Fruit fly (Drosophila melanogaster) whole organism, prepupa: Measurements from ENCODE around the gene CG13124.

ENCODE experiments used
- Blimp-1 ChIP-seq: fragments of 200-800 bp; sonication (Bioruptor generic); optimal IDR thresholded peaks from 3 replicates; lab custom pipeline; 2017; ENCODE audit warnings: missing biosample characterization, missing genetic modification characterization, mild to moderate bottlenecking, moderate library complexity, missing genetic modification reagents
- CG10631 ChIP-seq: fragments of 200-800 bp; sonication (Bioruptor generic); optimal IDR thresholded peaks from 2 replicates; lab custom pipeline; 2016; ENCODE audit warnings: missing biosample characterization, missing genetic modification characterization
- CG10669 ChIP-seq: fragments of 200-800 bp; sonication (Bioruptor generic); optimal IDR thresholded peaks from 3 replicates; lab custom pipeline; 2018; ENCODE audit warnings: missing biosample characterization, mild to moderate bottlenecking, missing genetic modification characterization, moderate library complexity
- CG11294 ChIP-seq: fragments of 200-800 bp; sonication (Bioruptor generic); IDR thresholded peaks from 2 replicates; pipeline ENCODE4 v1.3.6; 2022; ENCODE audit warnings: missing biosample characterization, missing genetic modification characterization
- CG11762 ChIP-seq: fragments of 200-800 bp; sonication (Bioruptor generic); optimal IDR thresholded peaks from 3 replicates; lab custom pipeline; 2016; ENCODE audit warnings: missing biosample characterization, missing genetic modification characterization; ENCODE audit not compliant: insufficient read depth
- CG11902 ChIP-seq: fragments of 200-800 bp; sonication (Bioruptor generic); optimal IDR thresholded peaks from 3 replicates; lab custom pipeline; 2016; ENCODE audit warnings: missing biosample characterization, missing genetic modification characterization
- CG15336 ChIP-seq: fragments of 200-800 bp; sonication (Bioruptor generic); IDR thresholded peaks from 2 replicates; pipeline ENCODE4 v1.3.6; 2022; ENCODE audit warnings: missing biosample characterization, missing genetic modification characterization
- CG1621 ChIP-seq: fragments of 200-800 bp; sonication (Bioruptor generic); optimal IDR thresholded peaks from 3 replicates; lab custom pipeline; 2018; ENCODE audit warnings: missing biosample characterization, mild to moderate bottlenecking, missing genetic modification characterization
- CG16779 ChIP-seq: fragments of 200-800 bp; sonication (Bioruptor generic); optimal IDR thresholded peaks from 3 replicates; lab custom pipeline; 2017; ENCODE audit warnings: missing biosample characterization, mild to moderate bottlenecking, missing genetic modification characterization
- CG3032 ChIP-seq: fragments of 200-800 bp; optimal IDR thresholded peaks from 2 replicates; lab custom pipeline; 2019; ENCODE audit warnings: missing biosample characterization, mild to moderate bottlenecking, missing genetic modification characterization, moderate library complexity
- CG31627 ChIP-seq: fragments of 200-800 bp; sonication (Bioruptor generic); optimal IDR thresholded peaks from 3 replicates; lab custom pipeline; 2016; ENCODE audit warnings: missing biosample characterization, missing genetic modification characterization
- CG32006 ChIP-seq: fragments of 200-800 bp; sonication (Bioruptor generic); optimal IDR thresholded peaks from 3 replicates; lab custom pipeline; 2017; ENCODE audit warnings: missing biosample characterization, mild to moderate bottlenecking, missing genetic modification characterization
- CG4318 ChIP-seq: fragments of 200-800 bp; sonication (Bioruptor generic); optimal IDR thresholded peaks from 3 replicates; lab custom pipeline; 2017; ENCODE audit warnings: missing biosample characterization, mild to moderate bottlenecking, missing genetic modification characterization
- CG6163 ChIP-seq: fragments of 200-800 bp; sonication (Bioruptor generic); IDR thresholded peaks from 3 replicates; pipeline ENCODE4 v1.3.6; 2022; ENCODE audit warnings: missing biosample characterization, missing genetic modification characterization
- CG6792 ChIP-seq: fragments of 200-800 bp; sonication (Bioruptor generic); optimal IDR thresholded peaks from 3 replicates; lab custom pipeline; 2016; ENCODE audit warnings: missing biosample characterization, missing genetic modification characterization
- CG6808 ChIP-seq: fragments of 200-800 bp; sonication (Bioruptor generic); optimal IDR thresholded peaks from 3 replicates; lab custom pipeline; 2017; ENCODE audit warnings: missing biosample characterization, missing genetic modification characterization, mild to moderate bottlenecking, moderate library complexity, missing genetic modification reagents
- CG6854 ChIP-seq: fragments of 200-800 bp; sonication (Bioruptor generic); optimal IDR thresholded peaks from 2 replicates; lab custom pipeline; 2017; ENCODE audit warnings: missing biosample characterization, mild to moderate bottlenecking, missing genetic modification characterization
- CG7368 ChIP-seq: fragments of 200-800 bp; sonication (Bioruptor generic); optimal IDR thresholded peaks from 3 replicates; lab custom pipeline; 2016; ENCODE audit warnings: missing biosample characterization, missing genetic modification characterization
- CG8119 ChIP-seq: fragments of 200-800 bp; sonication (Bioruptor generic); IDR thresholded peaks from 3 replicates; pipeline ENCODE4 v1.3.6; 2022; ENCODE audit warnings: missing biosample characterization, missing genetic modification characterization
- CG8319 ChIP-seq: fragments of 200-800 bp; sonication (Bioruptor generic); optimal IDR thresholded peaks from 3 replicates; lab custom pipeline; 2016; ENCODE audit warnings: missing biosample characterization, missing genetic modification characterization
- CG8632 ChIP-seq: fragments of 200-800 bp; sonication (Bioruptor generic); optimal IDR thresholded peaks from 3 replicates; lab custom pipeline; 2016; ENCODE audit warnings: missing biosample characterization, missing genetic modification characterization
- Eip75B ChIP-seq: fragments of 200-800 bp; sonication (Bioruptor generic); optimal IDR thresholded peaks from 3 replicates; lab custom pipeline; 2016; ENCODE audit warnings: missing biosample characterization, missing genetic modification characterization
- Eip93F ChIP-seq: fragments of 200-800 bp; sonication (Bioruptor generic); optimal IDR thresholded peaks from 2 replicates; lab custom pipeline; 2016; ENCODE audit warnings: missing biosample characterization, mild to moderate bottlenecking, missing genetic modification characterization
- Hr38 ChIP-seq: sonication (Bioruptor generic); optimal IDR thresholded peaks from 2 replicates; lab custom pipeline; 2016; ENCODE audit warnings: missing biosample characterization, missing genetic modification characterization
- Hr39 ChIP-seq: fragments of 200-800 bp; sonication (Bioruptor generic); optimal IDR thresholded peaks from 2 replicates; lab custom pipeline; 2016; ENCODE audit warnings: missing biosample characterization, missing genetic modification characterization
- Met ChIP-seq: fragments of 200-800 bp; sonication (Bioruptor generic); optimal IDR thresholded peaks from 3 replicates; lab custom pipeline; 2016; ENCODE audit warnings: missing biosample characterization, missing genetic modification characterization
- OdsH ChIP-seq: fragments of 200-800 bp; sonication (Bioruptor generic); optimal IDR thresholded peaks from 3 replicates; lab custom pipeline; 2016; ENCODE audit warnings: missing biosample characterization, missing genetic modification characterization
- Sox102F ChIP-seq: fragments of 200-800 bp; sonication (Bioruptor generic); optimal IDR thresholded peaks from 2 replicates; lab custom pipeline; 2016; ENCODE audit warnings: missing biosample characterization, mild to moderate bottlenecking, missing genetic modification characterization
- Sox14 ChIP-seq: fragments of 200-800 bp; sonication (Bioruptor generic); optimal IDR thresholded peaks from 3 replicates; lab custom pipeline; 2016; ENCODE audit warnings: missing biosample characterization, missing genetic modification characterization
- Sox15 ChIP-seq: fragments of 200-800 bp; sonication (Bioruptor generic); optimal IDR thresholded peaks from 3 replicates; lab custom pipeline; 2016; ENCODE audit warnings: missing biosample characterization, missing genetic modification characterization
- achi ChIP-seq: fragments of 200-800 bp; sonication (Bioruptor generic); optimal IDR thresholded peaks from 3 replicates; lab custom pipeline; 2016; ENCODE audit warnings: missing biosample characterization, missing genetic modification characterization
- cyc ChIP-seq: fragments of 200-800 bp; sonication (Bioruptor generic); optimal IDR thresholded peaks from 3 replicates; lab custom pipeline; 2016; ENCODE audit warnings: missing biosample characterization, missing genetic modification characterization
- dac ChIP-seq: fragments of 200-800 bp; sonication (Bioruptor generic); optimal IDR thresholded peaks from 2 replicates; lab custom pipeline; 2017; ENCODE audit warnings: missing biosample characterization, mild to moderate bottlenecking, missing genetic modification characterization
- dsx ChIP-seq: fragments of 200-800 bp; optimal IDR thresholded peaks from 3 replicates; lab custom pipeline; 2019; ENCODE audit warnings: missing biosample characterization, mild to moderate bottlenecking, missing genetic modification characterization, moderate library complexity; ENCODE audit not compliant: poor library complexity, severe bottlenecking
- esn ChIP-seq: fragments of 200-800 bp; sonication (Bioruptor generic); optimal IDR thresholded peaks from 2 replicates; lab custom pipeline; 2016; ENCODE audit warnings: missing biosample characterization, mild to moderate bottlenecking, missing genetic modification characterization, moderate library complexity
- fd59A ChIP-seq: fragments of 200-800 bp; sonication (Bioruptor generic); optimal IDR thresholded peaks from 2 replicates; lab custom pipeline; 2017; ENCODE audit warnings: missing biosample characterization, mild to moderate bottlenecking, missing genetic modification characterization, missing genetic modification reagents
- fd85E ChIP-seq: fragments of 200-800 bp; sonication (Bioruptor generic); optimal IDR thresholded peaks from 3 replicates; lab custom pipeline; 2016; ENCODE audit warnings: missing biosample characterization, missing genetic modification characterization
- lz ChIP-seq: fragments of 200-800 bp; sonication (Bioruptor generic); optimal IDR thresholded peaks from 3 replicates; lab custom pipeline; 2016; ENCODE audit warnings: missing biosample characterization, missing genetic modification characterization
- net ChIP-seq: fragments of 200-800 bp; sonication (Bioruptor generic); optimal IDR thresholded peaks from 3 replicates; lab custom pipeline; 2016; ENCODE audit warnings: missing biosample characterization, missing genetic modification characterization
- pdm3 ChIP-seq: fragments of 200-800 bp; sonication (Bioruptor generic); optimal IDR thresholded peaks from 3 replicates; lab custom pipeline; 2016; ENCODE audit warnings: missing biosample characterization, missing genetic modification characterization
- salr ChIP-seq, 2 experiments: fragments of 200-800 bp; sonication (Bioruptor generic); optimal IDR thresholded peaks; 3 replicates each; lab custom pipeline; 2016 to 2018; ENCODE audit warnings: missing biosample characterization in 2 of 2, missing genetic modification characterization in 2 of 2, mild to moderate bottlenecking in 1 of 2
- spab ChIP-seq: fragments of 200-800 bp; sonication (Bioruptor generic); optimal IDR thresholded peaks from 2 replicates; lab custom pipeline; 2017; ENCODE audit warnings: missing biosample characterization, mild to moderate bottlenecking, missing genetic modification characterization, missing genetic modification reagents
- ss ChIP-seq, 2 experiments: fragments of 200-800 bp; sonication (Bioruptor generic); optimal IDR thresholded peaks; 2 replicates in 1 of 2; 3 replicates in 1 of 2; lab custom pipeline; 2017 to 2018; ENCODE audit warnings: mild to moderate bottlenecking in 2 of 2, missing biosample characterization in 2 of 2, missing genetic modification characterization in 2 of 2, moderate library complexity in 1 of 2
- svp ChIP-seq: fragments of 200-800 bp; sonication (Bioruptor generic); peaks from one replicate; lab custom pipeline; 2016; ENCODE audit warnings: missing biosample characterization, missing genetic modification characterization
- topi ChIP-seq: fragments of 200-800 bp; sonication (Bioruptor generic); optimal IDR thresholded peaks from 3 replicates; lab custom pipeline; 2016; ENCODE audit warnings: missing biosample characterization, missing genetic modification characterization

The CG13124 gene

DNA sequence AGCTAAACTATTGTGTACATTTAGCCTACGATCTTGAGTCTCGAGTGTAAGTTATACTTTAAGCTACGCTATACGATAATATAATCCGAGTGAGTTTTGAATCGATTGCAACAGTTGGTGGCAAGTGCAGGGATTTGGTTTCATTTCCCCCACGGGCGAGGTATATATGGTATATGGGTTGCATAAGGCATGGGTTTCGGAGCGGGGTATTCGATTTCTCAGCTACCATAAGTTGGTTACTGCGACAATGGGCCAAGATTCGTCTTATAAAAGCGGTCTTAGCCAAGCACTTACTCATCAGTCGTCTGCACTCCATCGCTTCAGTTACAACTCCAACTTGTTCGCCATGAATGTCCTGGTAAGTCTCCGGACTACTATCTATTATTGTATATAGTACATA, 21.8 kb upstream of the CG13124 start, which contains the start of gene CG42367:
TSS of gene CG42367 (plus strand) at position 301 of the 400 bp plus-strand sequence.
- no peak for TF ChIP-seq ss (GFP tag; optimal IDR thresholded peaks at IDR 0.05; lab: Kevin White, UChicago)
- no peak for TF ChIP-seq Blimp-1
- no peak for TF ChIP-seq dsx (GFP tag; lab: Kevin White, UChicago)
- no peak for TF ChIP-seq fd59A (GFP tag; lab: Kevin White, UChicago)
- no peak for TF ChIP-seq CG8632 (GFP tag; lab: Kevin White, UChicago)
- no peak for TF ChIP-seq CG31627 (GFP tag; lab: Kevin White, UChicago)
- TF ChIP-seq svp (GFP tag; lab: Kevin White, UChicago) = no peak
- TF ChIP-seq CG6854 (GFP tag; lab: Kevin White, UChicago) = no peak
- TF ChIP-seq spab = no peak
- no peak for TF ChIP-seq CG10631
- TF ChIP-seq CG15336 (GFP tag; lab: Robert Waterston, UW) = no peak
- TF ChIP-seq CG11902 (GFP tag; lab: Kevin White, UChicago) = no peak
- no peak for TF ChIP-seq Sox14 (GFP tag; lab: Kevin White, UChicago)
- no peak for TF ChIP-seq pdm3
- TF ChIP-seq CG6808 (GFP tag; lab: Kevin White, UChicago) = no peak

DNA sequence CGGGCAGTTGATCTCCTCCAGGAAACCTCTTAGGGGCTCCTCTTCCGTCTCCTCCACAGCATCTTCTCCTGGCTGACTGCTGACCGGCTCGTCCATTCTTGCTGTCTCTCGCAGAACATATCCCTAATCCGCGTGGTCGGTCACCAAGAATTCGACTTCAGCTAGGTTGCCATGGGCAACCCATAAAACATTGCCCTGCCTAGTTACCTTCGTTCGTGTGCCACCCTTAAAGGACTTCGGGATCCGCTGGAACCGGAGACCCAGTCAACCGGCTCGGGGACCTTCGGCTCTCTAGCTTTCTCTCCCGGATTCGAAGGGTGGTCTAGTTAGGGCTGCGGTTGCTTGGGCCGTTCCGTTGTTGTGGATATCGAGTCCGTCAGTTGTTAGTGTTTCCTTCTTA, 16.3 kb upstream of the CG13124 start, which contains the start of the genes TbCMF46 and CG42366:
TSS of gene TbCMF46 (minus strand) at position 101 of the 400 bp plus-strand sequence.
TSS of gene CG42366 (plus strand) at position 397 of the 400 bp plus-strand sequence.
- TF ChIP-seq CG6163 (GFP tag; lab: Robert Waterston, UW) = no peak

DNA sequence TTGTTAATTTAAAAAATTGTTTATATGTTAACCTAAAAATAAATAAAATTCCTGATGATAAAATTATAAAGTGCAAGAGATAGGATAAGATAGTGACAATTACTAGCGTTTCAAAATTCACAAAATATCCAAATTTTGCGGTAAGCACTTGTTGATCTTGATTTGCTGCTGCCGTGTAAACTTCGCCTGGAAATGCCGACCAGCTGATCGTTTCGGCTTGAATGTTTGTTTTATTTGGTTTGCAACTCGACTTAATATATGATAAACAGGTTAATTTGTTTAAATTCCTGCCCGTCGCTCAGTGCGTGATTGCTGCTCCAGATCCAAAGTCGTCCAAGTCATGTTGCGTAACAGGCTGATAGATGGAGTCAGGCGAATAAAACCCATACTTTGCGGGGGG, 13.0 kb upstream of the CG13124 start, which contains the start of gene CG4592:
TSS of gene CG4592 (plus strand) at position 233 of the 400 bp plus-strand sequence.
- peak; percentile 70 for TF ChIP-seq CG8632 (GFP tag; lab: Kevin White, UChicago)
- TF ChIP-seq Hr38 (GFP tag; lab: Kevin White, UChicago) = no peak
- peak; percentile 28 for TF ChIP-seq Sox15 (GFP tag; lab: Kevin White, UChicago)
- TF ChIP-seq CG6792 (GFP tag; lab: Kevin White, UChicago) = peak; percentile 69
- TF ChIP-seq Met (GFP tag; lab: Kevin White, UChicago) = peak; percentile 82
- TF ChIP-seq CG6163 (GFP tag; lab: Robert Waterston, UW) = peak; percentile 84
- TF ChIP-seq CG16779 = peak; percentile 40
- peak; percentile 83 for TF ChIP-seq Eip75B
- TF ChIP-seq dsx (GFP tag; lab: Kevin White, UChicago) = peak; percentile 63
- TF ChIP-seq Hr39 (GFP tag; lab: Kevin White, UChicago) = peak; percentile 74
- peak; percentile 8 for TF ChIP-seq CG11902 (GFP tag; lab: Kevin White, UChicago)
- peak; percentile 83 for TF ChIP-seq CG15336 (GFP tag; lab: Robert Waterston, UW)
- TF ChIP-seq CG11294 (GFP tag; lab: Robert Waterston, UW) = peak; percentile 13; the same call in 1 of the 2 replicates
- TF ChIP-seq CG4318 = peak; percentile 28
- peak; percentile 69 for TF ChIP-seq cyc
- peak; percentile 77 for TF ChIP-seq net (GFP tag; lab: Kevin White, UChicago)
- peak; percentile 72 for TF ChIP-seq CG3032 (tag; lab: Kevin White, UChicago)
- TF ChIP-seq CG10669 (GFP tag; lab: Kevin White, UChicago) = no peak
- TF ChIP-seq lz = peak; percentile 75
- peak; percentile 70 for TF ChIP-seq CG31627 (GFP tag; lab: Kevin White, UChicago)
- no peak for TF ChIP-seq fd85E
- TF ChIP-seq CG8119 = peak; percentile 73
- TF ChIP-seq CG11762 (GFP tag; lab: Kevin White, UChicago) = peak; percentile 29
- peak; percentile 50 for TF ChIP-seq CG7368 (GFP tag; lab: Kevin White, UChicago)
- TF ChIP-seq Eip93F (GFP tag; lab: Kevin White, UChicago) = peak; percentile 72
- TF ChIP-seq Sox102F (GFP tag; lab: Kevin White, UChicago) = peak; percentile 82
- TF ChIP-seq Sox14 (GFP tag; lab: Kevin White, UChicago) = peak; percentile 74
- TF ChIP-seq salr (GFP tag; optimal IDR thresholded peaks at IDR 0.05; lab: Kevin White, UChicago) = peak in 1 of 2 experiments; percentile 68
- peak; percentile 43 for TF ChIP-seq fd59A (GFP tag; lab: Kevin White, UChicago)
- TF ChIP-seq OdsH (GFP tag; lab: Kevin White, UChicago) = no peak
- peak; percentile 44 for TF ChIP-seq spab
- no peak for TF ChIP-seq CG6854 (GFP tag; lab: Kevin White, UChicago)
- TF ChIP-seq CG1621 (tag; lab: Kevin White, UChicago) = peak; percentile 65
- peak; percentile 53 for TF ChIP-seq CG10631
- peak; percentile 5 for TF ChIP-seq CG8319
- peak; percentile 77 for TF ChIP-seq achi (GFP tag; lab: Kevin White, UChicago)
- peak; percentile 75 for TF ChIP-seq CG32006 (GFP tag; lab: Kevin White, UChicago)
- TF ChIP-seq dac (GFP tag; lab: Kevin White, UChicago) = no peak
- peak; percentile 76 for TF ChIP-seq topi (GFP tag; lab: Kevin White, UChicago)
- TF ChIP-seq esn (GFP tag; lab: Kevin White, UChicago) = peak; percentile 86
